Fruit fly (Drosophila melanogaster): ENCODE data around the gene hzg.

Gene hzg

DNA sequence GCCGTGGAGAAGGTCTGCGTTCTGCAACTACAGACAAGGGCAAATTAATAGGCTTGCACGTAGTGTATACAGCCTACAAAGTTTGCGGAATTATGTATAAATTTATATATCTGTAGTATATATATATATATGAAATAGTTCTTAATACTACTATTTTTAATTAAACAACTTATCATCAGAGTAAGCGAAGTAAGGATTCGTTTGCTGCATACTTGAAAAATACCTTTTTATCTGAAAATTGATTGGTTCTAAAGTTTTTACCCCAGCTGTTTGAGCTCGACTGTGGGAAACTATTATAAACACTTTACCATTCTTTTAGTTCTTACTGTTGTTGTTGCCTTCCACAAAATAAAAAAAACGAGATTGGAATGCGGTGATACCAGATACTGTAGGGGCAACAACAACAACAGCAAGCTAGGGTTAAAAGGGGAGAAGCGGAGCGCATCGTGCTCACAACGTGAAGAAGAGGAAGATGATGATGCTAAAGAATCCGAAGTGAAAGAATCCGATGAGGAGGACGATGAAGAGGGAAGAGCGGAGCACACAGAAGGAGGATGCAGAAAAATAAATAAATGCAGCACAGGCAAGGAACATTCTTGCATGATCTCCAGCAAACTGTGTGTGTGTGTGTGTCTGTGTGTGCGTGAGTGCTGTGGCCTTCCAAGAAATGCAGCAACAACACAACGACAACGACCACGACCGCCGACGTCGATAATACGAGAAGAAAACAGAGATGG is 38.7 kb upstream of the hzg start (continued):
- TF ChIP-seq Ets21C (GFP tag; optimal IDR thresholded peaks at IDR 0.05) (peak; percentile 19), CG3919 (GFP tag; optimal IDR thresholded peaks at IDR 0.05) (peak; percentile 24), CG6792 (GFP tag; optimal IDR thresholded peaks at IDR 0.05) (peak; percentile 59), dsx (GFP tag; optimal IDR thresholded peaks at IDR 0.05; ENCODE audit: poor library complexity, severe bottlenecking) (peak; percentile 89), CG6163 (GFP tag; IDR thresholded peaks at IDR 0.05) (peak; percentile 65), CG4318 (GFP tag; optimal IDR thresholded peaks at IDR 0.05) (peak; percentile 67), CG10631 (GFP tag; optimal IDR thresholded peaks at IDR 0.05) (peak; percentile 80), lz (GFP tag; optimal IDR thresholded peaks at IDR 0.05) (peak; percentile 46), acj6 (GFP tag; optimal IDR thresholded peaks at IDR 0.05) (peak; percentile 82), spab (GFP tag; optimal IDR thresholded peaks at IDR 0.05) (peak; percentile 77), vri (GFP tag; optimal IDR thresholded peaks at IDR 0.05) (peak; percentile 27), CG32006 (GFP tag; optimal IDR thresholded peaks at IDR 0.05) (peak; percentile 84), CG1621 (tag; optimal IDR thresholded peaks at IDR 0.05) (peak; percentile 73), CG6854 (GFP tag; optimal IDR thresholded peaks at IDR 0.05) (peak; percentile 74), CG16779 (tag; optimal IDR thresholded peaks at IDR 0.05) (peak; percentile 76), CG7368 (GFP tag; optimal IDR thresholded peaks at IDR 0.05) (no peak), topi (GFP tag; optimal IDR thresholded peaks at IDR 0.05) (peak; percentile 43), CG11902 (GFP tag; optimal IDR thresholded peaks at IDR 0.05) (peak; percentile 36), Eip75B (GFP tag; optimal IDR thresholded peaks at IDR 0.05) (peak; percentile 57), CG8632 (GFP tag; optimal IDR thresholded peaks at IDR 0.05) (peak; percentile 84), achi (GFP tag; optimal IDR thresholded peaks at IDR 0.05) (peak; percentile 84), dac (GFP tag; optimal IDR thresholded peaks at IDR 0.05) (peak; percentile 8)

DNA sequence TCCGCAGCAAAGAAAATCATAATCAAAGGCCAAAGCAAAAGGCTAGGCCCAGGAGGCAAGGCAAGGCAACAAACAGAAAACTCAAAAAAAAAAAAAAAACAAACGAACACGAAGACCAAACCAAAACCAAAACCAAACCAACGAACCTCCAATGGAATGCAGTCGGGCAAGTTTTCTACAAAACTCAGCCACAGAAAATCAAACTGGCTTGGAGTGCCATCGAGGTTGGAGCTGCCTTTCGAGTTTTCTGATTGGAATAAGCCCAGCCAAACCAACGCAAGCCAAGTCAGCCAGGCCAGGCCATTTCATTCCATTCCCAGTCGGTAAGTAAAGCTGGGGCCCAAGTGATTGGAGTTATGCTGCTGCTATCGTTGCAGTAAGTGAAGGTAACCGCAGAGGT is 38.1 kb upstream of the hzg start:
- no peak for TF ChIP-seq Ets96B (tag; optimal IDR thresholded peaks at IDR 0.05)
- TF ChIP-seq Lpt (GFP tag; optimal IDR thresholded peaks at IDR 0.05) = peak; percentile 57
- TF ChIP-seq fd85E (GFP tag; optimal IDR thresholded peaks at IDR 0.05) = peak; percentile 32
- no peak for TF ChIP-seq CG6808 (GFP tag; optimal IDR thresholded peaks at IDR 0.05)

DNA sequence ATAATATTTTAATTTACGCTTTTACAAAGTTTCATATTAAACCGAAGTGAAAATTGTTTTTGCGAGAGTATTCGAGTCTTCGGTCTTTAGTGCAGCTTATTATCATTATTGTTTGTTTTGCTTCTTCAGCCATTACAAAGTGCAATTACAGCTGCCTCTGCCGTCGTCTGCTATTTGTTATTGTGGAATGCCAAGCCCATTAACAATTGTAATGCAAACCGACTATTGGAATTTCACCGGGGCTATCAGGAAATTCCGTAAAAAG is 37.5 kb upstream of the hzg start:
- TF ChIP-seq Met (GFP tag; optimal IDR thresholded peaks at IDR 0.05) (peak; percentile 19), CG3919 (GFP tag; optimal IDR thresholded peaks at IDR 0.05) (no peak), CG3032 (tag; optimal IDR thresholded peaks at IDR 0.05) (peak; percentile 6), CG6808 (GFP tag; optimal IDR thresholded peaks at IDR 0.05) (no peak), Blimp-1 (GFP tag; optimal IDR thresholded peaks at IDR 0.05) (no peak), dac (GFP tag; optimal IDR thresholded peaks at IDR 0.05) (no peak), CG15336 (GFP tag; IDR thresholded peaks at IDR 0.05) (0 out of 2 replicates have a peak, but pooled peaks have one; percentile 3), acj6 (GFP tag; optimal IDR thresholded peaks at IDR 0.05) (peak; percentile 28), CG8119 (GFP tag; IDR thresholded peaks at IDR 0.05) (no peak), fkh (GFP tag; optimal IDR thresholded peaks at IDR 0.05) (no peak), Eip75B (GFP tag; optimal IDR thresholded peaks at IDR 0.05) (no peak), CG32006 (GFP tag; optimal IDR thresholded peaks at IDR 0.05) (peak; percentile 29), Sox14 (GFP tag; optimal IDR thresholded peaks at IDR 0.05) (no peak), CG11902 (GFP tag; optimal IDR thresholded peaks at IDR 0.05) (no peak), vri (GFP tag; optimal IDR thresholded peaks at IDR 0.05) (no peak), Smox (GFP tag; optimal IDR thresholded peaks at IDR 0.05) (no peak), Sox102F (GFP tag; optimal IDR thresholded peaks at IDR 0.05) (no peak)

Data from whole organism, prepupa.